Worm (Caenorhabditis elegans) whole organism, early embryonic: ENCODE results near the gene oac-12.

Experiments used
- F13C5.2 ChIP-seq: sonication (generic microtip); optimal IDR thresholded peaks from 2 replicates; lab custom pipeline; 2017; ENCODE audit warnings: mild to moderate bottlenecking, missing genetic modification characterization, inconsistent platforms, missing compliant biosample characterization
- ama-1 ChIP-seq: fragments of 150-350 bp; optimal IDR thresholded peaks from 2 replicates; lab custom pipeline; 2014
- ceh-36 ChIP-seq: sonication (generic microtip); optimal IDR thresholded peaks from 2 replicates; lab custom pipeline; 2016; ENCODE audit warnings: missing genetic modification characterization, inconsistent platforms, missing compliant biosample characterization
- flt-1 ChIP-seq: fragments of 200-800 bp; sonication (Bioruptor generic); IDR thresholded peaks from 2 replicates; pipeline ENCODE4 v1.3.6; 2022; ENCODE audit warnings: missing genetic modification characterization, missing compliant biosample characterization
- hmg-4 ChIP-seq: fragments of 200-800 bp; sonication (Bioruptor generic); optimal IDR thresholded peaks from 2 replicates; lab custom pipeline; 2018; ENCODE audit warnings: mild to moderate bottlenecking, missing genetic modification characterization, missing compliant biosample characterization
- hnd-1 ChIP-seq: sonication (generic microtip); optimal IDR thresholded peaks from 2 replicates; lab custom pipeline; 2016; ENCODE audit warnings: missing genetic modification characterization, missing compliant biosample characterization
- scrt-1 ChIP-seq: fragments of 200-800 bp; sonication (Bioruptor generic); IDR thresholded peaks from 2 replicates; pipeline ENCODE4 v1.3.6; 2022; ENCODE audit warnings: missing genetic modification characterization, missing compliant biosample characterization
- tbx-37 ChIP-seq: fragments of 200-800 bp; sonication (Bioruptor generic); conservative IDR thresholded peaks from 2 replicates; pipeline ENCODE4 v1.3.6; 2022; ENCODE audit warnings: missing genetic modification reagents, missing genetic modification characterization, missing compliant biosample characterization
- tra-4 ChIP-seq: sonication (generic microtip); optimal IDR thresholded peaks from 2 replicates; lab custom pipeline; 2017; ENCODE audit warnings: missing genetic modification characterization, missing compliant biosample characterization

DNA sequence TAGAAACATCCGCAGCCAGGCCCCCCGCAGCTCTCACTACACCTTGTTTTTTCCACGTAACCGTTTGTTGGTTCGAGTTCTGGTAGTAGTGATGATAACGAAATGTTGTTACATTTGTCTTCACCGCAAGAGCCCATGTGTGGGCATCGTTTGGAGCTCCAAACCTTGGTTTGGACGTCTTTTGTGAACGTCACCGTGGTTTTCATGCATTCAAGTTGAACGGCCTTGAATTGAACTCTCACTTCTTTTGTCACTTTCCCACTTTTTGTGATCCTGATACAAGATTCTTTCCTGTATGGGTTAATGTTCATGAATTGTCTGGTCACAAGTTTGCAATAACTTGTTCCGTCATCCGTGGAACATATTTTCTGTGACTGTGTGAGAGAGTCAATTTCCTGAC, 28.6 kb downstream of the oac-12 start:
- TF ChIP-seq ama-1 (lab: Kevin White, UChicago) (no peak), flt-1 (no peak), hmg-4 (GFP tag; lab: Kevin White, UChicago) (no peak), scrt-1 (GFP tag; lab: Robert Waterston, UW) (no peak), ceh-36 (tag; lab: Kevin White, UChicago) (no peak), tra-4 (tag; lab: Kevin White, UChicago) (no peak), hnd-1 (no peak), F13C5.2 (tag; lab: Kevin White, UChicago) (no peak), tbx-37 (GFP tag; lab: Robert Waterston, UW) (no peak)
